Fruit fly (Drosophila melanogaster) whole organism, wandering third instar larva: ENCODE measurements around the gene Det.

Experiments used
- CG32264 ChIP-seq: fragments of 200-800 bp; sonication (Bioruptor generic); optimal IDR thresholded peaks from 2 replicates; lab custom pipeline; 2016; ENCODE audit warnings: missing biosample characterization, missing genetic modification characterization
- CG9705 ChIP-seq: fragments of 200-800 bp; sonication (Bioruptor generic); optimal IDR thresholded peaks from 2 replicates; lab custom pipeline; 2018; ENCODE audit warnings: missing biosample characterization, mild to moderate bottlenecking, missing genetic modification characterization
- CrebA ChIP-seq: fragments of 200-800 bp; sonication (Bioruptor generic); optimal IDR thresholded peaks from 2 replicates; lab custom pipeline; 2016; ENCODE audit warnings: missing biosample characterization, mild to moderate bottlenecking, missing genetic modification characterization, borderline replicate concordance
- Dfd ChIP-seq: fragments of >200 bp; optimal IDR thresholded peaks from 2 replicates; lab custom pipeline; 2017; ENCODE audit warnings: missing biosample characterization, missing genetic modification characterization
- GATAd ChIP-seq: sonication (Bioruptor generic); optimal IDR thresholded peaks from 2 replicates; lab custom pipeline; 2016; ENCODE audit warnings: missing biosample characterization, missing genetic modification characterization
- HLH106 ChIP-seq: fragments of 200-800 bp; optimal IDR thresholded peaks from 3 replicates; lab custom pipeline; 2019; ENCODE audit warnings: missing biosample characterization, mild to moderate bottlenecking, missing genetic modification characterization, moderate library complexity
- Hnf4 ChIP-seq: fragments of 200-800 bp; sonication (Bioruptor generic); optimal IDR thresholded peaks from 2 replicates; lab custom pipeline; 2016; ENCODE audit warnings: missing biosample characterization, mild to moderate bottlenecking, missing genetic modification characterization
- Hr83 ChIP-seq: fragments of 200-300 bp; sonication (Bioruptor generic); optimal IDR thresholded peaks from 2 replicates; lab custom pipeline; 2016; ENCODE audit warnings: missing biosample characterization, mild to moderate bottlenecking, missing genetic modification characterization, moderate library complexity; ENCODE audit not compliant: poor library complexity, severe bottlenecking
- Jra ChIP-seq: sonication (Bioruptor generic); optimal IDR thresholded peaks from 2 replicates; lab custom pipeline; 2016; ENCODE audit warnings: missing biosample characterization, missing genetic modification characterization
- Mio ChIP-seq: sonication (Bioruptor generic); optimal IDR thresholded peaks from 2 replicates; lab custom pipeline; 2016; ENCODE audit warnings: missing biosample characterization, missing genetic modification characterization
- Myc ChIP-seq: fragments of >200 bp; optimal IDR thresholded peaks from 2 replicates; lab custom pipeline; 2017
- N ChIP-seq: fragments of >200 bp; optimal IDR thresholded peaks from 2 replicates; lab custom pipeline; 2018; ENCODE audit warnings: missing biosample characterization, missing external identifiers, missing genetic modification characterization
- OdsH ChIP-seq: fragments of 200-800 bp; sonication (Bioruptor generic); optimal IDR thresholded peaks from 2 replicates; lab custom pipeline; 2016; ENCODE audit warnings: missing biosample characterization, mild to moderate bottlenecking, missing genetic modification characterization
- Rel ChIP-seq, 2 experiments: fragments of 200-800 bp; sonication (Bioruptor generic) in 1 of 2; optimal IDR thresholded peaks; 2 replicates in 1 of 2; 3 replicates in 1 of 2; lab custom pipeline; 2016 to 2019; ENCODE audit warnings: mild to moderate bottlenecking in 2 of 2, missing biosample characterization in 2 of 2, missing genetic modification characterization in 2 of 2, moderate library complexity in 1 of 2
- Sp1 ChIP-seq: fragments of 200-800 bp; sonication (Bioruptor generic); optimal IDR thresholded peaks from 3 replicates; lab custom pipeline; 2019; ENCODE audit warnings: missing biosample characterization, mild to moderate bottlenecking, missing genetic modification characterization, moderate library complexity
- Vsx2 ChIP-seq: fragments of 200-300, 225-300 bp; sonication (Bioruptor generic); optimal IDR thresholded peaks from 2 replicates; lab custom pipeline; 2018; ENCODE audit warnings: missing biosample characterization, missing genetic modification characterization; ENCODE audit not compliant: partially characterized antibody
- br ChIP-seq: fragments of 200-800 bp; sonication (Bioruptor generic); optimal IDR thresholded peaks from 2 replicates; lab custom pipeline; 2016; ENCODE audit warnings: missing biosample characterization, missing genetic modification characterization
- dl ChIP-seq, 2 experiments: fragments of 175-275, 200-275 bp in 1 of 2; fragments of 200-275 bp in 1 of 2; sonication (Bioruptor generic); optimal IDR thresholded peaks; lab custom pipeline; 2018; ENCODE audit warnings: mild to moderate bottlenecking in 2 of 2, missing biosample characterization in 2 of 2, missing genetic modification characterization in 2 of 2, moderate library complexity in 2 of 2; ENCODE audit not compliant: partially characterized antibody in 2 of 2, insufficient read depth in 1 of 2
- dsf ChIP-seq: sonication (Bioruptor generic); optimal IDR thresholded peaks from 2 replicates; lab custom pipeline; 2016; ENCODE audit warnings: missing biosample characterization, missing genetic modification characterization, borderline replicate concordance
- ey ChIP-seq: fragments of 200-800 bp; sonication (Bioruptor generic); optimal IDR thresholded peaks from 2 replicates; lab custom pipeline; 2016; ENCODE audit warnings: missing biosample characterization, missing genetic modification characterization
- foxo ChIP-seq, 2 experiments: fragments of 200-800 bp; sonication (Bioruptor generic); optimal IDR thresholded peaks; 2 replicates in 1 of 2; 3 replicates in 1 of 2; lab custom pipeline; 2016 to 2017; ENCODE audit warnings: missing biosample characterization in 2 of 2, missing genetic modification characterization in 2 of 2
- fru ChIP-seq: fragments of 200-800 bp; sonication (Bioruptor generic); optimal IDR thresholded peaks from 3 replicates; lab custom pipeline; 2016; ENCODE audit warnings: missing biosample characterization, mild to moderate bottlenecking, missing genetic modification characterization
- h ChIP-seq: fragments of 200-800 bp; sonication (Bioruptor generic); optimal IDR thresholded peaks from 3 replicates; lab custom pipeline; 2016; ENCODE audit warnings: missing biosample characterization, mild to moderate bottlenecking, missing genetic modification characterization
- jim ChIP-seq: fragments of 175-275, 200-325 bp; sonication (Bioruptor generic); optimal IDR thresholded peaks from 2 replicates; lab custom pipeline; 2016; ENCODE audit warnings: missing biosample characterization, mild to moderate bottlenecking, missing genetic modification characterization
- lola ChIP-seq: fragments of >200 bp; optimal IDR thresholded peaks from 2 replicates; lab custom pipeline; 2017; ENCODE audit warnings: missing biosample characterization, missing genetic modification characterization
- pan ChIP-seq: fragments of >200 bp; optimal IDR thresholded peaks from 2 replicates; lab custom pipeline; 2017
- psq ChIP-seq: fragments of 200-800 bp; sonication (Bioruptor generic); optimal IDR thresholded peaks from 3 replicates; lab custom pipeline; 2017; ENCODE audit warnings: missing biosample characterization, mild to moderate bottlenecking, missing genetic modification characterization, moderate library complexity
- rgr ChIP-seq: fragments of 200-800 bp; sonication (Bioruptor generic); optimal IDR thresholded peaks from 3 replicates; lab custom pipeline; 2016; ENCODE audit warnings: missing biosample characterization, mild to moderate bottlenecking, missing genetic modification characterization
- sv ChIP-seq: fragments of 200-800 bp; sonication (Bioruptor generic); optimal IDR thresholded peaks from 3 replicates; lab custom pipeline; 2016; ENCODE audit warnings: missing biosample characterization, missing genetic modification characterization
- tai ChIP-seq: sonication (Bioruptor generic); optimal IDR thresholded peaks from 2 replicates; lab custom pipeline; 2016; ENCODE audit warnings: missing biosample characterization, missing genetic modification characterization
- usp ChIP-seq: fragments of >200 bp; optimal IDR thresholded peaks from 2 replicates; lab custom pipeline; 2017; ENCODE audit warnings: missing biosample characterization, missing genetic modification characterization
- woc ChIP-seq: sonication (Bioruptor generic); optimal IDR thresholded peaks from 2 replicates; lab custom pipeline; 2016; ENCODE audit warnings: missing biosample characterization, mild to moderate bottlenecking, missing genetic modification characterization

Det gene

DNA sequence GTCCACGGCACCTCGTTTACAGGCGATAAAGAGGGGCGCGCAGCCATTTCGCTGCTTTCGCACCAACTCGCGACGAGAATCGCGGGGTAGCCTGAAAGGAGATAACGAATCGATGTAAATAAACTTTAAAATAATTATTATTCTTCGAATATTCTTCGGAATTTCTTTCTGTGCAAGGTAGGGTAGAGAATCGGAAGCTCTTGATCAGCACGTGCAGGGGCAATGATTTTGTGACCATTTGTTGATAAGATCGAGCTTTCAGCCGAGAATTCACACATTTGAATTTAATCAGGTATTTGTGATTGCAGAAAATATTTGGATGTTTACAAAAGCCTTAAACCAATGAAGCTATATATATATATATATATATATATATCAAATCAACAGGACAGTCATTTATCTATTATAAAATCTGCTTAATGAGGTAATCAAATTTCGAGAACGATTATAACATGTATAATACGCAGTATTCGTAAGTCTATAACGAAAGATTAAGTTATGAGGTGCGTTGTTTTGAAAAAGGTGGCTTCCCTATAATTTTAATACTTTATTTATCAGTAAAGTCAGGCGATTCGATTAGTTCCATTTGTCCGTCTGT is 1.7 kb upstream of the Det start:
- TF ChIP-seq Rel (GFP tag; optimal IDR thresholded peaks at IDR 0.05; lab: Kevin White, UChicago) = no peak
- peak; percentile 81 for TF ChIP-seq Rel (tag; optimal IDR thresholded peaks at IDR 0.05; lab: Kevin White, UChicago)
- TF ChIP-seq OdsH (GFP tag; lab: Kevin White, UChicago) = no peak
- peak; percentile 32 for TF ChIP-seq h (GFP tag; lab: Kevin White, UChicago)
- TF ChIP-seq rgr (GFP tag; lab: Kevin White, UChicago) = peak; percentile 21

DNA sequence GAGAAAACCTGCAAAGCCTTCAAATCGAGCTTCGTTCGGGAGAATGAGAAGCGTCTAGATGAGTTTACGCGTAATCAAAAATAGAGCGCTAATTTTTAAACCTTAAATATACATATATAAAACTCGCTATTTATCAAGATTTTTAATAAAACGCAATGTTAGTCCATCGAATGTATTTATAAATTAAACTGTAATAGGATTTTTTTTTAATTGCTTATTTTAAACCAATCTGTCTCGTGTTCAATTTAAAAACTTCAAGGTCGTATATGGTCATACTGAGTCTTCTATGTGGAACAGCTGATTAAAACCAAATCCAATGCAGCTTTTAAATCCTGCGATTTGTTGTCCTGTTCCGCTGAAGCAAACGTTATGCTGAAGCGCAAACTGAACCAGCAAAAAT is 820 bp downstream of the Det start, which contains the start of gene Smug:
Gene Smug, plus strand, starts transcription at position 301 of the 400 bp plus-strand sequence.
- TF ChIP-seq Hnf4 (GFP tag; lab: Kevin White, UChicago) (no peak), br (GFP tag; lab: Kevin White, UChicago) (no peak), CrebA (GFP tag; lab: Kevin White, UChicago) (no peak), lola (GFP tag; lab: Kevin White, UChicago) (no peak), CG9705 (no peak), tai (GFP tag; lab: Kevin White, UChicago) (no peak), fru (no peak), rgr (GFP tag; lab: Kevin White, UChicago) (no peak), ey (GFP tag; lab: Kevin White, UChicago) (no peak), psq (no peak), woc (GFP tag; lab: Kevin White, UChicago) (no peak), CG32264 (GFP tag; lab: Kevin White, UChicago) (no peak), Rel (GFP tag; optimal IDR thresholded peaks at IDR 0.05; lab: Kevin White, UChicago) (no peak), Rel (tag; optimal IDR thresholded peaks at IDR 0.05; lab: Kevin White, UChicago) (no peak), Dfd (GFP tag; lab: Kevin White, UChicago) (no peak), usp (GFP tag; lab: Kevin White, UChicago) (no peak), N (GFP tag; lab: Kevin White, UChicago) (no peak), Jra (GFP tag; lab: Kevin White, UChicago) (no peak), dsf (GFP tag; lab: Kevin White, UChicago) (no peak), dl (GFP tag; optimal IDR thresholded peaks at IDR 0.05; lab: Kevin White, UChicago; ENCODE audit: insufficient read depth in 1 of 2, partially characterized antibody in 2 of 2) (no peak)

DNA sequence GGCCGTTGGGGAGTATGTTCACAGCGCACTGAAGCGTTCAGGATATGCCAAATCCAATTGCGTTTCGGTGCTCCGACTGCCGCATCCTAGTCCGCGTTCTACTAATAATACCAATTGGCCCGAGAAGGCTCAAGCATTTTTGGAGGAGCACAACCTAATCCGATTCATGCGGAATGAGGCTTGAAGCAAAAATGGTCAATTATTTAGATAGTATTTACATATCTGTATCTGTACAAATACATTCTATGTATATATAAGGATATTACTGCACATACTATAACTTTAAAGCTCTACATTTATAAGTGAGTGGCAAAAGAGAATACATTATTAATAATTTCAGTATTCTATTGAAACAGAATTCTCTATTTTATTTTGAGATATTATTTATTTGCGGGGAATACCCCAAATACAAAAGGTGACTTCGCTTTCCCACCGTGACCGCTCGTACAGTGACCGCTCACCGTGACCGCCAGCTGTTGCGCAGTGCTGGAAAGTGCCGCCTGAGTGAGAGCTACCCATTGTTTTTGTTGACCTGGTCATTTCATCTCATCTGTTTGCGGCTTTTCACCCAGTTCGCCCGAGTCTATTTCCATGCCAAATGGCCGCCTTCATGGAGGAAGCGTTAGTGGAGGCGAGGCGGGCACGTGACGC is 2.0 kb downstream of the Det start, which contains the start of gene CG5292:
Gene CG5292, plus strand, starts transcription at position 486 of the 651 bp plus-strand sequence.
- TF ChIP-seq OdsH (GFP tag; lab: Kevin White, UChicago) (peak; percentile 54), fru (peak; percentile 56), Mio (GFP tag; lab: Kevin White, UChicago) (no peak), rgr (GFP tag; lab: Kevin White, UChicago) (peak; percentile 79), pan (no peak), ey (GFP tag; lab: Kevin White, UChicago) (peak; percentile 53), HLH106 (tag; lab: Kevin White, UChicago) (peak; percentile 57), Hnf4 (GFP tag; lab: Kevin White, UChicago) (no peak), Sp1 (peak; percentile 61), sv (GFP tag; lab: Kevin White, UChicago) (peak; percentile 67), Vsx2 (GFP tag; lab: Kevin White, UChicago) (no peak), Rel (GFP tag; optimal IDR thresholded peaks at IDR 0.05; lab: Kevin White, UChicago) (no peak), Rel (tag; optimal IDR thresholded peaks at IDR 0.05; lab: Kevin White, UChicago) (peak; percentile 96), jim (GFP tag; lab: Kevin White, UChicago) (no peak), Dfd (GFP tag; lab: Kevin White, UChicago) (no peak), psq (peak; percentile 34), GATAd (no peak), Hr83 (GFP tag; lab: Kevin White, UChicago) (peak; percentile 76), woc (GFP tag; lab: Kevin White, UChicago) (peak; percentile 50), usp (GFP tag; lab: Kevin White, UChicago) (no peak), CG32264 (GFP tag; lab: Kevin White, UChicago) (no peak), Jra (GFP tag; lab: Kevin White, UChicago) (peak; percentile 26), br (GFP tag; lab: Kevin White, UChicago) (peak; percentile 55), foxo (GFP tag; optimal IDR thresholded peaks at IDR 0.05; lab: Kevin White, UChicago) (peak in 1 of 2 experiments; percentile 72), h (GFP tag; lab: Kevin White, UChicago) (peak; percentile 72), dl (GFP tag; optimal IDR thresholded peaks at IDR 0.05; lab: Kevin White, UChicago; ENCODE audit: insufficient read depth in 1 of 2, partially characterized antibody in 2 of 2) (no peak), dsf (GFP tag; lab: Kevin White, UChicago) (no peak), Myc (lab: Kevin White, UChicago) (peak; percentile 34)
